Fruit fly (Drosophila melanogaster): ENCODE measurements around the gene CG14050.

The CG14050 gene

DNA sequence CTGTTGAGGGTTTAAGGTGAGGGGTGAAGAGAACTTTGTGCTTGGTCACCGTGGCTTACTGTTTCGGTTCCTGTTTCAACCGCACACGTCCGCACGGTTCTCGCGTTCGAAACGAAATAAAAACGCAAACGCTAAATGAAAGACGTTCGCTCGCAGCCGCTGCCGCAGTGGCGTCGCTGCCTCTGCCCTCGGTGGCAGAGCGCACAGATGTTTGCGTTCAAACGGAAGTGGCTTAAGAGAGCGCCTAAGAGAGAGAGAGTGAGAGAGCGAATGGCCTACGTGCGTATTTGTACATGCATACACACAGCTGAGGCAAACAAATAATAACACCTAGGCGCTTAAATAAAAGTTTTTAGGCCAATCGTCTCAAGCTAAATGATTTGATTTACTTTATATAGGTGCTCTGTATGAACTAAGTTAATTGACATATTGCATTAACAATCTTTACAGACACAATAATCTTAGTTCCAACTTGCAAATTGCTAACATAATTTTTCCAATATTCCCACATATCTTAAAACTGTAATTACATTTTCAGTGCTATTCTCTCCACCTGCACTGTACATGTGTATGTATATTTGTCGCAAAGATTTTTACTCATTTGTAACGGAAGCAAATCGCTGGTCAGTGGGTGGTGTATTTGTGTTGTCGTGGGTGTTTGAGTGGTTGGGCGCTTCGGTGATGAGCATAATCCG is 32.6 kb downstream of the CG14050 start, which contains the start of gene CG2865 (continued):
- TF ChIP-seq hb (GFP tag; IDR thresholded peaks at IDR 0.05; ENCODE audit: partially characterized antibody) = no peak
- TF ChIP-seq gro (GFP tag; optimal IDR thresholded peaks at IDR 0.05) = peak; percentile 94
- peak; percentile 38; the same call in 1 of the 2 replicates for TF ChIP-seq nerfin-2 (GFP tag; IDR thresholded peaks at IDR 0.05; ENCODE audit: partially characterized antibody)
- peak; percentile 87 for TF ChIP-seq trem (tag; optimal IDR thresholded peaks at IDR 0.05)
- peak; percentile 68 for TF ChIP-seq Aef1 (GFP tag; IDR thresholded peaks at IDR 0.05)
- peak; percentile 98 for TF ChIP-seq CG18599 (GFP tag; optimal IDR thresholded peaks at IDR 0.05)
- peak; percentile 41; the same call in 1 of the 2 replicates for TF ChIP-seq GATAe (GFP tag; conservative IDR thresholded peaks at IDR 0.05)
- peak; percentile 96 for TF ChIP-seq CG11504 (tag; optimal IDR thresholded peaks at IDR 0.05)
- peak; percentile 84 for TF ChIP-seq CG16863 (GFP tag; optimal IDR thresholded peaks at IDR 0.05)
- peak; percentile 92 for TF ChIP-seq sd (tag; optimal IDR thresholded peaks at IDR 0.05)
- TF ChIP-seq lbe (GFP tag; optimal IDR thresholded peaks at IDR 0.05) = peak; percentile 92
- TF ChIP-seq CG7745 (tag; optimal IDR thresholded peaks at IDR 0.05) = peak; percentile 52
- peak; percentile 92 for TF ChIP-seq Vsx1 (GFP tag; optimal IDR thresholded peaks at IDR 0.05)
- peak; percentile 89 for TF ChIP-seq CG2202 (tag; optimal IDR thresholded peaks at IDR 0.05)
- peak; percentile 86 for TF ChIP-seq CG9932 (GFP tag; IDR thresholded peaks at IDR 0.05)
- peak; percentile 86 for TF ChIP-seq onecut (GFP tag; IDR thresholded peaks at IDR 0.05)
- peak; percentile 92 for TF ChIP-seq dmrt11E (tag; optimal IDR thresholded peaks at IDR 0.05)
- TF ChIP-seq mirr (GFP tag; optimal IDR thresholded peaks at IDR 0.05) = peak; percentile 96
- TF ChIP-seq salm (tag; optimal IDR thresholded peaks at IDR 0.05) = peak; percentile 95
- peak; percentile 68 for TF ChIP-seq CG33213 (GFP tag; optimal IDR thresholded peaks at IDR 0.05)
- peak; percentile 91 for TF ChIP-seq ind (GFP tag; optimal IDR thresholded peaks at IDR 0.05)
- peak; percentile 88 for TF ChIP-seq CG8281 (tag; optimal IDR thresholded peaks at IDR 0.05)
- peak; percentile 69; the same call in 2 of the 3 replicates for TF ChIP-seq CG11560 (tag; IDR thresholded peaks at IDR 0.05)
- peak; percentile 78 for TF ChIP-seq CG17186 (GFP tag; optimal IDR thresholded peaks at IDR 0.05)
- peak; percentile 89 for TF ChIP-seq CG12155 (GFP tag; optimal IDR thresholded peaks at IDR 0.05)
- TF ChIP-seq en (GFP tag; optimal IDR thresholded peaks at IDR 0.05) = peak; percentile 75
- TF ChIP-seq grn (GFP tag; optimal IDR thresholded peaks at IDR 0.05) = peak; percentile 66
- peak; percentile 40 to 78 for TF ChIP-seq insv (GFP tag; optimal IDR thresholded peaks at IDR 0.05)
- TF ChIP-seq CG14710 (tag; optimal IDR thresholded peaks at IDR 0.05) = peak; percentile 93
- peak; percentile 95 for TF ChIP-seq nmo (GFP tag; optimal IDR thresholded peaks at IDR 0.05)
- peak; percentile 79 for TF ChIP-seq ase (GFP tag; IDR thresholded peaks at IDR 0.05)
- peak; percentile 82 for TF ChIP-seq CG1792 (GFP tag; optimal IDR thresholded peaks at IDR 0.05)
- TF ChIP-seq CG30020 (tag; optimal IDR thresholded peaks at IDR 0.05) = peak; percentile 81
- peak; percentile 98 for TF ChIP-seq Adf1 (GFP tag; IDR thresholded peaks at IDR 0.05)
- TF ChIP-seq CG10979 (tag; optimal IDR thresholded peaks at IDR 0.05) = peak; percentile 94
- TF ChIP-seq zfh2 (GFP tag; optimal IDR thresholded peaks at IDR 0.05) = peak; percentile 88
- no peak for TF ChIP-seq hbn (GFP tag; IDR thresholded peaks at IDR 0.05; ENCODE audit: partially characterized antibody)
- peak; percentile 88 for TF ChIP-seq CG1603 (tag; optimal IDR thresholded peaks at IDR 0.05)
- peak; percentile 89 for TF ChIP-seq az2 (GFP tag; optimal IDR thresholded peaks at IDR 0.05)
- TF ChIP-seq E2f1 (GFP tag; IDR thresholded peaks at IDR 0.05) = peak; percentile 84
- peak; percentile 81 for TF ChIP-seq CG10654 (GFP tag; optimal IDR thresholded peaks at IDR 0.05)
- TF ChIP-seq wek (GFP tag; optimal IDR thresholded peaks at IDR 0.05) = peak; percentile 73
- peak; percentile 91 for TF ChIP-seq CG9437 (GFP tag; optimal IDR thresholded peaks at IDR 0.05)
- peak; percentile 84 for TF ChIP-seq CG18476 (GFP tag; optimal IDR thresholded peaks at IDR 0.05)
- TF ChIP-seq jigr1 (GFP tag; IDR thresholded peaks at IDR 0.05) = peak; percentile 69; the same call in 1 of the 3 replicates
- TF ChIP-seq dm (GFP tag; optimal IDR thresholded peaks at IDR 0.05) = peak; percentile 83
- TF ChIP-seq h (optimal IDR thresholded peaks at IDR 0.05) = no peak
- peak; percentile 85 for TF ChIP-seq CG8089 (GFP tag; optimal IDR thresholded peaks at IDR 0.05)
